Fruit fly (Drosophila melanogaster) S2 (cell line): ENCODE data around the gene CG32248.

Experiments
- CG8478 ChIP-seq: fragments of >200 bp; optimal IDR thresholded peaks from 2 replicates; lab custom pipeline; 2018
- CTCF ChIP-seq, 2 experiments: fragments of >200 bp; optimal IDR thresholded peaks; 2 replicates each; lab custom pipeline; 2018

DNA sequence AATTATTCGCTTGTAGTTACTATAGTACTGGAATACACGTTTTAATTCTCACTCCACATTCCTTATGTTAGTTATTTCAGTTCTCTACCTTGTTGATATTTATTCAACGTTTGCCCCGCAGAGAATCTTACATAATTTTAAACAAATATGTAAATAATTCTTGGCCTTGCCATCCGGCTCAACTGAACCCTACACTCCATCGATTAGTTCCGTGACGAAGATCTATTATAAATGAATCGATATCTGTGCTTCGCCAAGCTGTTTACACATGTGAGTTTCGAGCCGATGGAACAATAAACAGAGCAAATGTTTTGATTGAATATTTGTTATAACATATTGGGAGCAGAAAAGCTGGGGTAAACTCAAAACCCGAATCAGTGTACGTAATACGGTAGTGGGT is 50.3 kb downstream of the CG32248 start:
- TF ChIP-seq CTCF (optimal IDR thresholded peaks at IDR 0.05; lab: Kevin White, UChicago) (no peak), CG8478 (lab: Kevin White, UChicago) (no peak)
